Fruit fly (Drosophila melanogaster): ENCODE data around the gene mmd.

- TF ChIP-seq CG8319 (GFP tag; optimal IDR thresholded peaks at IDR 0.05), result no peak
- no peak for TF ChIP-seq cyc (GFP tag; optimal IDR thresholded peaks at IDR 0.05)
- TF ChIP-seq CG1621 (tag; optimal IDR thresholded peaks at IDR 0.05), result no peak
- no peak for TF ChIP-seq CG3919 (GFP tag; optimal IDR thresholded peaks at IDR 0.05)
- TF ChIP-seq OdsH (GFP tag; optimal IDR thresholded peaks at IDR 0.05), result no peak
- TF ChIP-seq CG8632 (GFP tag; optimal IDR thresholded peaks at IDR 0.05), result no peak
- TF ChIP-seq pdm3 (GFP tag; optimal IDR thresholded peaks at IDR 0.05), result no peak
- no peak for TF ChIP-seq CG6808 (GFP tag; optimal IDR thresholded peaks at IDR 0.05)
- TF ChIP-seq CG15336 (GFP tag; IDR thresholded peaks at IDR 0.05), result no peak
- no peak for TF ChIP-seq svp (GFP tag)
- TF ChIP-seq ss (GFP tag; optimal IDR thresholded peaks at IDR 0.05), result no peak
- TF ChIP-seq spab (GFP tag; optimal IDR thresholded peaks at IDR 0.05), result no peak
These were observed 32.1 kb downstream of the mmd start, which contains the start of gene CG8924 for dm6 chrX:15940956-15941246.
